Fruit fly (Drosophila melanogaster): Measurements from ENCODE around the gene inaF-A.

Gene inaF-A

DNA sequence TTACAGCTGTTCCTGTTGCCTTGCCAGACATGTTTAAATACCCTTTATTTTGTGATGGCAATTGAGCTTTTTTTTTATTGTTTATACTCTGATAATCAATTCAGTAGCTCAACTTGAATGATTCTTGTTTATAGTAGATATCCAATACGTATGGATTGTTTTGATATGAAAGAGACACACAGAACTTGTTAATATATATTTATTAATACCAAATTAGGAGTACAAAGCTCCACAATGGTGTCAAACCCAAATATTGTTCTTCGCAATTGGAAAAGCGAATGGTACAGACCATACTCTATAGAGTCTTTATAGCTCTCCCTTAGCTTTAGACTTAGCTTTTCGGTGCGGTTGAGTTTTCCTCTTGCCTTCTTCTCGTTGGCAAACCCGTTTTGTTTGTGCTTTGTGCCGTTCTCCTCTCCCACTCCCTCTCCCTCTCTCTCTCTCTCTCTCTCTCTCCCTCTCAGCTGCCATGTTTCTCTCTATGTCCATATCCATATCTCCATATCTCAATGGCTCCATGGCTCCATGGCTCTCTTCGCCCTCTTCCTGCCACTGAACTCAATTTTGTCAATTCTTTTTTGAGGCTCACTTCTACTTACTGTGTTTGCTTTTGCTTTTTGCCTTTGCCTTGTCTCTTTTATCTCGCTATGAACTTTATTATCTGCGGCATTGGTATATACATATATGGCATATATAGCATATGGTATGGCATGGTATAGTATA lies 47.6 kb downstream of the inaF-A start (continued):
- TF ChIP-seq HmgD (GFP tag; optimal IDR thresholded peaks at IDR 0.05) = no peak
- TF ChIP-seq CG13775 (GFP tag; optimal IDR thresholded peaks at IDR 0.05) = no peak
- peak; percentile 56 for TF ChIP-seq CG8924 (tag; optimal IDR thresholded peaks at IDR 0.05)
- TF ChIP-seq exex (tag; optimal IDR thresholded peaks at IDR 0.05) = peak; percentile 34
- TF ChIP-seq pan (optimal IDR thresholded peaks at IDR 0.05) = no peak
- no peak for TF ChIP-seq pan (GFP tag; optimal IDR thresholded peaks at IDR 0.05 in 1 of 2, IDR thresholded peaks at IDR 0.05 in 1 of 2)
- no peak for TF ChIP-seq pita (GFP tag; optimal IDR thresholded peaks at IDR 0.05)
- TF ChIP-seq Hsf (GFP tag; optimal IDR thresholded peaks at IDR 0.05) = no peak
- no peak for TF ChIP-seq sc (optimal IDR thresholded peaks at IDR 0.05)
- TF ChIP-seq sc (GFP tag; optimal IDR thresholded peaks at IDR 0.05) = no peak
- TF ChIP-seq CG18599 (GFP tag; optimal IDR thresholded peaks at IDR 0.05) = peak; percentile 80
- no peak for TF ChIP-seq tna (GFP tag; IDR thresholded peaks at IDR 0.05; ENCODE audit: partially characterized antibody)
- no peak for TF ChIP-seq NFAT (GFP tag; IDR thresholded peaks at IDR 0.05)
- TF ChIP-seq Rx (GFP tag; IDR thresholded peaks at IDR 0.05) = no peak
- peak; percentile 53; the same call in 1 of the 2 replicates for TF ChIP-seq onecut (GFP tag; IDR thresholded peaks at IDR 0.05)
- TF ChIP-seq zfh2 (GFP tag; optimal IDR thresholded peaks at IDR 0.05) = no peak
- no peak for TF ChIP-seq Optix (GFP tag; IDR thresholded peaks at IDR 0.05)
- no peak for TF ChIP-seq CG6272 (GFP tag; IDR thresholded peaks at IDR 0.05)
- no peak for TF ChIP-seq CG9437 (GFP tag; optimal IDR thresholded peaks at IDR 0.05)
- no peak for TF ChIP-seq CG43689 (GFP tag; IDR thresholded peaks at IDR 0.05)
- no peak for TF ChIP-seq sens-2 (GFP tag; IDR thresholded peaks at IDR 0.05)
- no peak for TF ChIP-seq CG13624 (GFP tag; optimal IDR thresholded peaks at IDR 0.05)
- no peak for TF ChIP-seq CG18764 (GFP tag; optimal IDR thresholded peaks at IDR 0.05)
- TF ChIP-seq Hr51 (GFP tag; optimal IDR thresholded peaks at IDR 0.05) = no peak
- TF ChIP-seq Mad (GFP tag; optimal IDR thresholded peaks at IDR 0.05) = no peak
- no peak for TF ChIP-seq tgo (GFP tag; IDR thresholded peaks at IDR 0.05)
- TF ChIP-seq slp2 (GFP tag; optimal IDR thresholded peaks at IDR 0.05) = no peak
- TF ChIP-seq CG15269 (tag; optimal IDR thresholded peaks at IDR 0.05) = peak; percentile 55
- no peak for TF ChIP-seq tll (GFP tag; optimal IDR thresholded peaks at IDR 0.05)
- TF ChIP-seq CG12104 (GFP tag; optimal IDR thresholded peaks at IDR 0.05) = no peak
- TF ChIP-seq lmd (GFP tag; IDR thresholded peaks at IDR 0.05) = no peak
- peak; percentile 67 for TF ChIP-seq abd-A (tag; optimal IDR thresholded peaks at IDR 0.05)
- TF ChIP-seq Elba2 (GFP tag; optimal IDR thresholded peaks at IDR 0.05) = no peak
- TF ChIP-seq h (optimal IDR thresholded peaks at IDR 0.05) = no peak
- TF ChIP-seq inv (GFP tag; IDR thresholded peaks at IDR 0.05; ENCODE audit: partially characterized antibody) = no peak
- TF ChIP-seq Pdp1 (GFP tag; optimal IDR thresholded peaks at IDR 0.05) = peak in 1 of 2 experiments; percentile 28
- no peak for TF ChIP-seq lov (optimal IDR thresholded peaks at IDR 0.05)
- no peak for TF ChIP-seq lov (GFP tag; IDR thresholded peaks at IDR 0.05)
- no peak for TF ChIP-seq eve (GFP tag; optimal IDR thresholded peaks at IDR 0.05)
- no peak for TF ChIP-seq Eip74EF (GFP tag; optimal IDR thresholded peaks at IDR 0.05)
- TF ChIP-seq Opbp (GFP tag; IDR thresholded peaks at IDR 0.05; ENCODE audit: partially characterized antibody) = no peak
- TF ChIP-seq CG34422 (GFP tag; IDR thresholded peaks at IDR 0.05) = no peak
- peak; percentile 60; the same call in 1 of the 2 replicates for TF ChIP-seq crol (GFP tag; IDR thresholded peaks at IDR 0.05)
- no peak for TF ChIP-seq Jarid2 (GFP tag; optimal IDR thresholded peaks at IDR 0.05)
- no peak for TF ChIP-seq Ada2b (GFP tag; IDR thresholded peaks at IDR 0.05)
- TF ChIP-seq CG13894 (tag; optimal IDR thresholded peaks at IDR 0.05) = peak; percentile 90
- TF ChIP-seq gt (GFP tag; IDR thresholded peaks at IDR 0.05) = no peak
- peak; percentile 33 for TF ChIP-seq CG15601 (tag; optimal IDR thresholded peaks at IDR 0.05)
- TF ChIP-seq jumu (GFP tag; optimal IDR thresholded peaks at IDR 0.05) = no peak
- TF ChIP-seq E2f2 (GFP tag; IDR thresholded peaks at IDR 0.05) = no peak; the same call in 1 of the 2 replicates
- no peak for TF ChIP-seq pnt (GFP tag; optimal IDR thresholded peaks at IDR 0.05)

All from whole organism, embryonic.